Worm (Caenorhabditis elegans) whole organism, young adult: Measurements from ENCODE around the gene F35B3.7.

ENCODE experiments used
- B0035.1 ChIP-seq: sonication (generic microtip); optimal IDR thresholded peaks from 2 replicates; lab custom pipeline; 2016; ENCODE audit warnings: missing genetic modification characterization, mild to moderate bottlenecking, missing compliant biosample characterization, missing genotype, missing genetic modification reagents
- B0261.1 ChIP-seq: sonication (generic microtip); optimal IDR thresholded peaks from 2 replicates; lab custom pipeline; 2016; ENCODE audit warnings: mild to moderate bottlenecking, missing genetic modification characterization, moderate library complexity, missing compliant biosample characterization
- B0336.3 ChIP-seq: fragments of 200-800 bp; sonication (Bioruptor generic); IDR thresholded peaks from 2 replicates; pipeline ENCODE4 v1.3.6; 2022; ENCODE audit warnings: missing genetic modification characterization, missing compliant biosample characterization
- F33H1.4 ChIP-seq: fragments of 200-800 bp; sonication (Bioruptor generic); IDR thresholded peaks from 2 replicates; pipeline ENCODE4 v1.3.6; 2022; ENCODE audit warnings: missing genetic modification reagents, missing genetic modification characterization, missing compliant biosample characterization
- F39B2.1 ChIP-seq: fragments of 200-800 bp; sonication (Bioruptor generic); IDR thresholded peaks from 2 replicates; pipeline ENCODE4 v1.3.6; 2022; ENCODE audit warnings: missing genetic modification reagents, missing genetic modification characterization, missing compliant biosample characterization
- K12H6.12 ChIP-seq: fragments of 200-800 bp; sonication (Bioruptor generic); optimal IDR thresholded peaks from 2 replicates; lab custom pipeline; 2018; ENCODE audit warnings: mild to moderate bottlenecking, missing genetic modification characterization, missing compliant biosample characterization
- T07F8.4 ChIP-seq: sonication (generic microtip); optimal IDR thresholded peaks from 2 replicates; lab custom pipeline; 2016; ENCODE audit warnings: mild to moderate bottlenecking, missing genetic modification characterization, moderate library complexity, missing compliant biosample characterization
- Y67H2A.10 ChIP-seq: fragments of 200-800 bp; sonication (Bioruptor generic); conservative IDR thresholded peaks from 2 replicates; pipeline ENCODE4 v1.3.6; 2022; ENCODE audit warnings: missing genetic modification reagents, missing genetic modification characterization, missing compliant biosample characterization
- Y79H2A.3 ChIP-seq: fragments of 200-800 bp; sonication (Bioruptor generic); conservative IDR thresholded peaks from 2 replicates; pipeline ENCODE4 v1.3.6; 2022; ENCODE audit warnings: missing genetic modification reagents, missing genetic modification characterization, missing compliant biosample characterization
- athp-1 ChIP-seq: sonication (generic microtip); optimal IDR thresholded peaks from 2 replicates; lab custom pipeline; 2017; ENCODE audit warnings: mild to moderate bottlenecking, missing genetic modification characterization, missing compliant biosample characterization
- attf-6 ChIP-seq: fragments of 200-800 bp; sonication (Bioruptor generic); IDR thresholded peaks from 2 replicates; pipeline ENCODE4 v1.3.6; 2022; ENCODE audit warnings: missing genetic modification reagents, missing genetic modification characterization, missing compliant biosample characterization
- ceh-27 ChIP-seq: fragments of 200-800 bp; sonication (Bioruptor generic); optimal IDR thresholded peaks from 2 replicates; lab custom pipeline; 2018; ENCODE audit warnings: mild to moderate bottlenecking, missing genetic modification characterization, moderate library complexity, missing compliant biosample characterization
- ceh-40 ChIP-seq: fragments of 200-800 bp; sonication (Bioruptor generic); IDR thresholded peaks from 2 replicates; pipeline ENCODE4 v1.3.6; 2022; ENCODE audit warnings: missing genetic modification characterization, missing compliant biosample characterization
- chd-7 ChIP-seq: sonication (generic microtip); optimal IDR thresholded peaks from 2 replicates; lab custom pipeline; 2016; ENCODE audit warnings: mild to moderate bottlenecking, missing genetic modification characterization, moderate library complexity, missing compliant biosample characterization
- die-1 ChIP-seq: sonication (generic microtip); optimal IDR thresholded peaks from 2 replicates; lab custom pipeline; 2016; ENCODE audit warnings: missing genotype, mild to moderate bottlenecking, missing genetic modification characterization, missing compliant biosample characterization
- dpff-1 ChIP-seq: sonication (generic microtip); optimal IDR thresholded peaks from 2 replicates; lab custom pipeline; 2017; ENCODE audit warnings: mild to moderate bottlenecking, missing genetic modification characterization, missing compliant biosample characterization
- dpl-1 ChIP-seq: fragments of 150-350 bp; optimal IDR thresholded peaks from 2 replicates; lab custom pipeline; 2014; ENCODE audit warnings: missing biosample characterization, missing genetic modification reagents, missing genetic modification characterization
- gei-17 ChIP-seq: fragments of 200-800 bp; sonication (Bioruptor generic); optimal IDR thresholded peaks from 2 replicates; lab custom pipeline; 2018; ENCODE audit warnings: mild to moderate bottlenecking, missing genetic modification characterization, missing compliant biosample characterization
- hlh-12 ChIP-seq: sonication (generic microtip); optimal IDR thresholded peaks from 2 replicates; lab custom pipeline; 2016; ENCODE audit warnings: missing genetic modification characterization, missing compliant biosample characterization
- let-607 ChIP-seq, 2 experiments: fragments of 200-800 bp in 1 of 2; sonication (Bioruptor generic) in 1 of 2; sonication (generic microtip) in 1 of 2; optimal IDR thresholded peaks; 2 replicates each; lab custom pipeline; 2016 to 2018; ENCODE audit warnings: mild to moderate bottlenecking in 2 of 2, missing compliant biosample characterization in 2 of 2, missing genetic modification characterization in 2 of 2, moderate library complexity in 2 of 2, missing genotype in 1 of 2
- lin-54 ChIP-seq: fragments of 200-800 bp; sonication (Bioruptor generic); optimal IDR thresholded peaks from 2 replicates; lab custom pipeline; 2018; ENCODE audit warnings: mild to moderate bottlenecking, missing genetic modification characterization, missing compliant biosample characterization
- lir-1 ChIP-seq: fragments of 200-800 bp; sonication (Bioruptor generic); conservative IDR thresholded peaks from 2 replicates; pipeline ENCODE4 v1.3.6; 2022; ENCODE audit warnings: missing genetic modification reagents, missing genetic modification characterization, missing compliant biosample characterization
- madf-3 ChIP-seq: fragments of 200-800 bp; sonication (Bioruptor generic); IDR thresholded peaks from 2 replicates; pipeline ENCODE4 v1.3.6; 2022; ENCODE audit warnings: missing genetic modification reagents, missing genetic modification characterization, missing compliant biosample characterization
- mel-28 ChIP-seq: sonication (generic microtip); optimal IDR thresholded peaks from 2 replicates; lab custom pipeline; 2016; ENCODE audit warnings: borderline replicate concordance, mild to moderate bottlenecking, missing genetic modification characterization, missing compliant biosample characterization
- mxl-1 ChIP-seq: sonication (generic microtip); optimal IDR thresholded peaks from 2 replicates; lab custom pipeline; 2016; ENCODE audit warnings: missing genetic modification characterization, missing compliant biosample characterization
- nfya-1 ChIP-seq: sonication (generic microtip); optimal IDR thresholded peaks from 2 replicates; lab custom pipeline; 2017; ENCODE audit warnings: antibody characterized with exemption, missing compliant biosample characterization, missing genetic modification characterization, borderline replicate concordance; ENCODE audit not compliant: insufficient read depth
- nhr-80 ChIP-seq: sonication (generic microtip); optimal IDR thresholded peaks from 2 replicates; lab custom pipeline; 2016; ENCODE audit warnings: missing genetic modification characterization, missing compliant biosample characterization
- rcor-1 ChIP-seq: fragments of 200-800 bp; sonication (Bioruptor generic); IDR thresholded peaks from 2 replicates; pipeline ENCODE4 v1.3.6; 2022; ENCODE audit warnings: missing genetic modification reagents, missing genetic modification characterization, missing compliant biosample characterization
- rec-8 ChIP-seq, 2 experiments: sonication (generic microtip); optimal IDR thresholded peaks; 2 replicates each; lab custom pipeline; 2016; ENCODE audit warnings: mild to moderate bottlenecking in 2 of 2, missing genetic modification characterization in 2 of 2, missing genetic modification reagents in 2 of 2, missing genotype in 2 of 2, missing biosample characterization in 1 of 2, missing compliant biosample characterization in 1 of 2, moderate library complexity in 1 of 2
- rpc-1 ChIP-seq, 2 experiments: fragments of 150-350 bp in 1 of 2; sonication (generic microtip) in 1 of 2; optimal IDR thresholded peaks; 2 replicates each; lab custom pipeline; 2014 to 2018; ENCODE audit warnings: missing biosample characterization in 1 of 2, missing genetic modification characterization in 1 of 2, missing genetic modification reagents in 1 of 2, missing genotype in 1 of 2
- sea-2 ChIP-seq: fragments of 200-800 bp; sonication (Bioruptor generic); IDR thresholded peaks from 2 replicates; pipeline ENCODE4 v1.3.6; 2022; ENCODE audit warnings: missing genetic modification characterization, missing compliant biosample characterization
- snpc-1.1 ChIP-seq: sonication (generic microtip); optimal IDR thresholded peaks from 2 replicates; lab custom pipeline; 2017; ENCODE audit warnings: missing genetic modification characterization, mild to moderate bottlenecking, missing compliant biosample characterization, antibody characterized with exemption, moderate library complexity, missing genotype, missing genetic modification reagents; ENCODE audit not compliant: insufficient read depth
- unc-130 ChIP-seq: sonication (generic microtip); optimal IDR thresholded peaks from 2 replicates; lab custom pipeline; 2016; ENCODE audit warnings: missing genetic modification reagents, missing genetic modification characterization, missing compliant biosample characterization
- unc-62 ChIP-seq: fragments of 150-350 bp; optimal IDR thresholded peaks from 2 replicates; lab custom pipeline; 2014; ENCODE audit warnings: missing biosample characterization, missing genetic modification reagents, missing genetic modification characterization
- ztf-25 ChIP-seq: fragments of 200-800 bp; sonication (Bioruptor generic); IDR thresholded peaks from 2 replicates; pipeline ENCODE4 v1.3.6; 2022; ENCODE audit warnings: missing genetic modification reagents, missing genetic modification characterization, missing compliant biosample characterization
- ztf-26 ChIP-seq: sonication (generic microtip); optimal IDR thresholded peaks from 2 replicates; lab custom pipeline; 2017; ENCODE audit warnings: missing genetic modification characterization, missing compliant biosample characterization
- ztf-3 ChIP-seq: fragments of 200-800 bp; sonication (Bioruptor generic); optimal IDR thresholded peaks from 2 replicates; lab custom pipeline; 2018; ENCODE audit warnings: mild to moderate bottlenecking, missing genetic modification characterization, missing compliant biosample characterization

F35B3.7 gene

ce11 chrX:17042946-17043345, at the start of gene F35B3.7:
TSS of gene F35B3.7 (minus strand) at chrX:17043078.
- TF ChIP-seq rec-8 (tag; optimal IDR thresholded peaks at IDR 0.05; lab: Kevin White, UChicago): no peak
- TF ChIP-seq attf-6: no peak
- TF ChIP-seq F39B2.1: no peak
- TF ChIP-seq T07F8.4 (tag; lab: Kevin White, UChicago): no peak

ce11 chrX:17092416-17092815, 49.5 kb upstream of the F35B3.7 start, which contains the start of gene sod-3:
TSS of gene sod-3 (plus strand) at chrX:17092753.
- no peak for TF ChIP-seq snpc-1.1
- TF ChIP-seq rpc-1 (optimal IDR thresholded peaks at IDR 0.05; lab: Kevin White, UChicago): no peak
- TF ChIP-seq rpc-1 (tag; optimal IDR thresholded peaks at IDR 0.05; lab: Kevin White, UChicago): no peak
- TF ChIP-seq mxl-1: no peak
- no peak for TF ChIP-seq lir-1 (GFP tag; lab: Robert Waterston, UW)
- TF ChIP-seq Y67H2A.10 (GFP tag; lab: Robert Waterston, UW): no peak
- no peak for TF ChIP-seq B0261.1
- no peak for TF ChIP-seq unc-130
- no peak for TF ChIP-seq ztf-26 (tag; lab: Kevin White, UChicago)
- no peak for TF ChIP-seq ztf-25 (GFP tag; lab: Robert Waterston, UW)
- no peak for TF ChIP-seq F33H1.4 (GFP tag; lab: Robert Waterston, UW)
- TF ChIP-seq nhr-80 (tag; lab: Kevin White, UChicago): no peak
- TF ChIP-seq Y79H2A.3 (GFP tag; lab: Robert Waterston, UW): no peak
- TF ChIP-seq B0336.3 (GFP tag; lab: Robert Waterston, UW): no peak
- no peak for TF ChIP-seq mel-28
- no peak for TF ChIP-seq let-607 (tag; optimal IDR thresholded peaks at IDR 0.05; lab: Kevin White, UChicago)
- no peak for TF ChIP-seq unc-62
- no peak for TF ChIP-seq hlh-12 (tag; lab: Kevin White, UChicago)
- TF ChIP-seq die-1 (tag; lab: Kevin White, UChicago): no peak
- TF ChIP-seq, all 124 proteins: peak for 0

ce11 chrX:17080635-17081376, 37.9 kb upstream of the F35B3.7 start, which contains the start of the genes irld-23 and C08A9.10:
TSS of gene irld-23 (minus strand) at chrX:17080685.
TSS of gene C08A9.10 (plus strand) at chrX:17081179.
- TF ChIP-seq let-607 (tag; optimal IDR thresholded peaks at IDR 0.05; lab: Kevin White, UChicago) (no peak), rpc-1 (optimal IDR thresholded peaks at IDR 0.05; lab: Kevin White, UChicago) (no peak), rpc-1 (tag; optimal IDR thresholded peaks at IDR 0.05; lab: Kevin White, UChicago) (no peak), sea-2 (GFP tag; lab: Robert Waterston, UW) (no peak), K12H6.12 (no peak), athp-1 (tag; lab: Kevin White, UChicago) (no peak), chd-7 (tag; lab: Kevin White, UChicago) (no peak), dpl-1 (GFP tag; lab: Kevin White, UChicago) (no peak), dpff-1 (tag; lab: Kevin White, UChicago) (no peak), gei-17 (no peak), B0035.1 (tag; lab: Kevin White, UChicago) (no peak), ceh-40 (GFP tag; lab: Robert Waterston, UW) (no peak), lin-54 (no peak), nfya-1 (tag; lab: Kevin White, UChicago) (no peak), rcor-1 (GFP tag; lab: Robert Waterston, UW) (no peak), ztf-3 (no peak), madf-3 (no peak), ceh-27 (GFP tag; lab: Kevin White, UChicago) (no peak)
